Worm (Caenorhabditis elegans) whole organism, L4 larva: Measurements from ENCODE around the gene sur-5.

Experiments used
- F26F4.8 ChIP-seq: fragments of 200-800 bp; sonication (Bioruptor generic); conservative IDR thresholded peaks from 2 replicates; pipeline ENCODE4 v1.3.6; 2022; ENCODE audit warnings: missing genetic modification characterization, missing compliant biosample characterization
- R02D3.7 ChIP-seq: fragments of 150-350 bp; sonication (generic microtip); optimal IDR thresholded peaks from 3 replicates; lab custom pipeline; 2014; ENCODE audit warnings: missing biosample characterization, missing genetic modification characterization
- T20F7.1 ChIP-seq: fragments of 200-800 bp; sonication (Bioruptor generic); optimal IDR thresholded peaks from 2 replicates; lab custom pipeline; 2018; ENCODE audit warnings: mild to moderate bottlenecking, missing genetic modification characterization, missing compliant biosample characterization
- ZK337.2 ChIP-seq: fragments of 200-800 bp; sonication (Bioruptor generic); IDR thresholded peaks from 2 replicates; pipeline ENCODE4 v1.3.6; 2022; ENCODE audit warnings: missing genetic modification reagents, missing genetic modification characterization, missing compliant biosample characterization
- ZK546.5 ChIP-seq, 2 experiments: sonication (generic microtip); optimal IDR thresholded peaks; 2 replicates each; lab custom pipeline; 2017; ENCODE audit warnings: missing biosample characterization in 2 of 2, missing genetic modification characterization in 2 of 2
- aha-1 ChIP-seq: fragments of 150-350 bp; peaks from one replicate; lab custom pipeline; 2014; ENCODE audit warnings: missing biosample characterization, missing genetic modification characterization
- arid-1 ChIP-seq: fragments of 200-800 bp; sonication (Bioruptor generic); conservative IDR thresholded peaks from 2 replicates; pipeline ENCODE4 v1.3.6; 2022; ENCODE audit warnings: missing genetic modification reagents, missing genetic modification characterization, missing compliant biosample characterization
- attf-4 ChIP-seq: sonication (generic microtip); optimal IDR thresholded peaks from 3 replicates; lab custom pipeline; 2017; ENCODE audit warnings: missing biosample characterization, missing genetic modification characterization
- ceh-28 ChIP-seq: fragments of 150-350 bp; optimal IDR thresholded peaks from 2 replicates; lab custom pipeline; 2014; ENCODE audit warnings: missing biosample characterization, missing genetic modification reagents, missing genetic modification characterization
- ceh-32 ChIP-seq: sonication (generic microtip); optimal IDR thresholded peaks from 2 replicates; lab custom pipeline; 2016; ENCODE audit warnings: mild to moderate bottlenecking, missing genetic modification characterization, missing compliant biosample characterization; ENCODE audit not compliant: poor library complexity
- ces-1 ChIP-seq: fragments of 150-350 bp; sonication (generic microtip); optimal IDR thresholded peaks from 4 replicates; lab custom pipeline; 2014; ENCODE audit warnings: missing biosample characterization, missing genetic modification reagents, missing genetic modification characterization
- cey-2 ChIP-seq: sonication (generic microtip); optimal IDR thresholded peaks from 3 replicates; lab custom pipeline; 2017; ENCODE audit warnings: missing genetic modification characterization, mild to moderate bottlenecking, missing compliant biosample characterization, antibody characterized with exemption, borderline replicate concordance; ENCODE audit not compliant: insufficient read depth
- daf-16 ChIP-seq, 3 experiments: sonication (generic microtip); optimal IDR thresholded peaks; 2 replicates each; lab custom pipeline; 2016 to 2017; ENCODE audit warnings: missing genetic modification characterization in 3 of 3, missing genetic modification reagents in 3 of 3, mild to moderate bottlenecking in 2 of 3, missing compliant biosample characterization in 2 of 3, missing biosample characterization in 1 of 3, moderate library complexity in 1 of 3
- dmd-6 ChIP-seq: fragments of 200-800 bp; sonication (Bioruptor generic); IDR thresholded peaks from 2 replicates; pipeline ENCODE4 v1.3.6; 2022; ENCODE audit warnings: missing genetic modification reagents, missing genetic modification characterization, missing compliant biosample characterization
- dpl-1 ChIP-seq: fragments of 150-350 bp; optimal IDR thresholded peaks from 2 replicates; lab custom pipeline; 2014; ENCODE audit warnings: missing biosample characterization, missing genetic modification reagents, missing genetic modification characterization
- dve-1 ChIP-seq: sonication (generic microtip); optimal IDR thresholded peaks from 2 replicates; lab custom pipeline; 2017; ENCODE audit warnings: antibody characterized with exemption, mild to moderate bottlenecking, missing genetic modification characterization, missing compliant biosample characterization; ENCODE audit not compliant: insufficient read depth
- egl-27 ChIP-seq: sonication (generic microtip); optimal IDR thresholded peaks from 3 replicates; lab custom pipeline; 2017; ENCODE audit warnings: missing biosample characterization, missing genetic modification reagents, missing genetic modification characterization
- gei-8 ChIP-seq: fragments of 200-800 bp; sonication (Bioruptor generic); optimal IDR thresholded peaks from 2 replicates; lab custom pipeline; 2018; ENCODE audit warnings: mild to moderate bottlenecking, missing genetic modification characterization, missing compliant biosample characterization
- hif-1 ChIP-seq, 2 experiments: sonication (generic microtip); optimal IDR thresholded peaks; 2 replicates each; lab custom pipeline; 2016 to 2017; ENCODE audit warnings: missing compliant biosample characterization in 2 of 2, missing genetic modification characterization in 2 of 2, missing genetic modification reagents in 2 of 2, missing genotype in 2 of 2, mild to moderate bottlenecking in 1 of 2
- hlh-11 ChIP-seq: fragments of 200-800 bp; sonication (Bioruptor generic); optimal IDR thresholded peaks from 2 replicates; lab custom pipeline; 2018; ENCODE audit warnings: mild to moderate bottlenecking, missing genetic modification characterization, missing compliant biosample characterization
- hlh-30 ChIP-seq: sonication (generic microtip); optimal IDR thresholded peaks from 2 replicates; lab custom pipeline; 2017; ENCODE audit warnings: antibody characterized with exemption, mild to moderate bottlenecking, missing genetic modification characterization, missing compliant biosample characterization; ENCODE audit not compliant: insufficient read depth
- lin-1 ChIP-seq: fragments of 200-800 bp; sonication (Bioruptor generic); IDR thresholded peaks from 2 replicates; pipeline ENCODE4 v1.3.6; 2022; ENCODE audit warnings: missing genetic modification reagents, missing genetic modification characterization, missing compliant biosample characterization
- lin-29 ChIP-seq: fragments of 200-800 bp; sonication (Bioruptor generic); IDR thresholded peaks from 2 replicates; pipeline ENCODE4 v1.3.6; 2022; ENCODE audit warnings: missing genetic modification reagents, missing genetic modification characterization, missing compliant biosample characterization
- lin-38 ChIP-seq: fragments of 200-800 bp; sonication (Bioruptor generic); IDR thresholded peaks from 2 replicates; pipeline ENCODE4 v1.3.6; 2022; ENCODE audit warnings: missing genetic modification reagents, missing genetic modification characterization, missing compliant biosample characterization
- mdl-1 ChIP-seq, 2 experiments: fragments of 150-350 bp in 1 of 2; sonication (generic microtip) in 1 of 2; optimal IDR thresholded peaks; 2 replicates each; lab custom pipeline; 2014 to 2017; ENCODE audit warnings: missing biosample characterization in 2 of 2, missing genetic modification characterization in 2 of 2
- mdt-29 ChIP-seq: fragments of 200-800 bp; sonication (Bioruptor generic); IDR thresholded peaks from 2 replicates; pipeline ENCODE4 v1.3.6; 2022; ENCODE audit warnings: missing genetic modification reagents, missing genetic modification characterization, missing compliant biosample characterization
- mep-1 ChIP-seq: fragments of 150-350 bp; sonication (generic microtip); optimal IDR thresholded peaks from 3 replicates; lab custom pipeline; 2014; ENCODE audit warnings: missing biosample characterization, missing genetic modification characterization
- mxl-3 ChIP-seq: fragments of 200-800 bp; sonication (Bioruptor generic); optimal IDR thresholded peaks from 2 replicates; lab custom pipeline; 2018; ENCODE audit warnings: mild to moderate bottlenecking, missing genetic modification characterization, missing compliant biosample characterization
- nhr-102 ChIP-seq: sonication (generic microtip); optimal IDR thresholded peaks from 2 replicates; lab custom pipeline; 2016; ENCODE audit warnings: mild to moderate bottlenecking, missing genetic modification characterization, moderate library complexity, missing compliant biosample characterization
- nhr-28 ChIP-seq: fragments of 150-350 bp; optimal IDR thresholded peaks from 2 replicates; lab custom pipeline; 2014; ENCODE audit warnings: missing biosample characterization, missing genetic modification characterization
- nhr-42 ChIP-seq: fragments of 200-800 bp; sonication (Bioruptor generic); IDR thresholded peaks from 2 replicates; pipeline ENCODE4 v1.3.6; 2022; ENCODE audit warnings: missing genetic modification characterization, missing compliant biosample characterization
- nhr-48 ChIP-seq: sonication (generic microtip); optimal IDR thresholded peaks from 2 replicates; lab custom pipeline; 2016; ENCODE audit warnings: mild to moderate bottlenecking, missing genetic modification characterization, missing compliant biosample characterization
- nhr-77 ChIP-seq: fragments of 150-350 bp; optimal IDR thresholded peaks from 2 replicates; lab custom pipeline; 2014; ENCODE audit warnings: missing biosample characterization, missing genetic modification characterization
- php-3 ChIP-seq: fragments of 200-800 bp; sonication (Bioruptor generic); IDR thresholded peaks from 2 replicates; pipeline ENCODE4 v1.3.6; 2022; ENCODE audit warnings: missing genetic modification reagents, missing genetic modification characterization, missing compliant biosample characterization
- pqm-1 ChIP-seq: sonication (generic microtip); optimal IDR thresholded peaks from 2 replicates; lab custom pipeline; 2017; ENCODE audit warnings: missing biosample characterization, missing genetic modification characterization
- skn-1 ChIP-seq: fragments of 150-350 bp; optimal IDR thresholded peaks from 2 replicates; lab custom pipeline; 2014; ENCODE audit warnings: missing biosample characterization, missing genetic modification characterization
- snpc-1.2 ChIP-seq: fragments of 200-800 bp; sonication (Bioruptor generic); IDR thresholded peaks from 2 replicates; pipeline ENCODE4 v1.3.6; 2022; ENCODE audit warnings: missing genetic modification reagents, missing genetic modification characterization, missing compliant biosample characterization
- spr-1 ChIP-seq: sonication (generic microtip); optimal IDR thresholded peaks from 2 replicates; lab custom pipeline; 2016; ENCODE audit warnings: mild to moderate bottlenecking, missing genetic modification characterization, missing compliant biosample characterization
- zag-1 ChIP-seq: fragments of 150-350 bp; optimal IDR thresholded peaks from 2 replicates; lab custom pipeline; 2014; ENCODE audit warnings: missing biosample characterization, missing genetic modification characterization
- zfp-2 ChIP-seq: sonication (generic microtip); optimal IDR thresholded peaks from 2 replicates; lab custom pipeline; 2016; ENCODE audit warnings: mild to moderate bottlenecking, missing genetic modification characterization, missing compliant biosample characterization
- zip-11 ChIP-seq: fragments of 200-800 bp; sonication (Bioruptor generic); IDR thresholded peaks from 2 replicates; pipeline ENCODE4 v1.3.6; 2022; ENCODE audit warnings: missing genetic modification characterization, missing compliant biosample characterization

Gene sur-5

ce11 chrX:7305520-7306186 is at the start of gene sur-5:
TSS of gene sur-5 (minus strand) at chrX:7305570.
- TF ChIP-seq lin-38 (GFP tag; lab: Robert Waterston, UW) (no peak), R02D3.7 (tag; lab: Kevin White, UChicago) (no peak), ZK546.5 (tag; optimal IDR thresholded peaks at IDR 0.05; lab: Kevin White, UChicago) (no peak), zag-1 (no peak), egl-27 (tag; lab: Kevin White, UChicago) (no peak), aha-1 (peak; percentile 62), F26F4.8 (GFP tag; lab: Robert Waterston, UW) (no peak), lin-1 (GFP tag; lab: Robert Waterston, UW) (no peak), dmd-6 (peak; percentile 61), hif-1 (tag; optimal IDR thresholded peaks at IDR 0.05; lab: Kevin White, UChicago) (no peak), mdl-1 (tag; optimal IDR thresholded peaks at IDR 0.05; lab: Kevin White, UChicago) (peak in 1 of 2 experiments; percentile 59), gei-8 (no peak), hlh-11 (tag; lab: Kevin White, UChicago) (peak; percentile 81), zfp-2 (no peak), nhr-102 (tag; lab: Kevin White, UChicago) (peak; percentile 52), nhr-77 (tag; lab: Kevin White, UChicago) (peak; percentile 20), hlh-30 (tag; lab: Kevin White, UChicago) (peak; percentile 54), nhr-28 (tag; lab: Kevin White, UChicago) (peak; percentile 47), mep-1 (tag; lab: Kevin White, UChicago) (peak; percentile 30), pqm-1 (tag; lab: Kevin White, UChicago) (peak; percentile 81), mxl-3 (GFP tag; lab: Kevin White, UChicago) (peak; percentile 62), php-3 (0 out of 2 replicates have a peak, but pooled peaks have one; percentile 22), skn-1 (tag; lab: Kevin White, UChicago) (no peak), daf-16 (GFP tag; optimal IDR thresholded peaks at IDR 0.05; lab: Kevin White, UChicago) (no peak), daf-16 (tag; optimal IDR thresholded peaks at IDR 0.05; lab: Kevin White, UChicago) (peak; percentile 86), dve-1 (peak; percentile 74), mdt-29 (GFP tag; lab: Robert Waterston, UW) (0 out of 2 replicates have a peak, but pooled peaks have one; percentile 23), nhr-48 (tag; lab: Kevin White, UChicago) (peak; percentile 84)
- TF ChIP-seq, all 104 proteins: peak for 16

DNA sequence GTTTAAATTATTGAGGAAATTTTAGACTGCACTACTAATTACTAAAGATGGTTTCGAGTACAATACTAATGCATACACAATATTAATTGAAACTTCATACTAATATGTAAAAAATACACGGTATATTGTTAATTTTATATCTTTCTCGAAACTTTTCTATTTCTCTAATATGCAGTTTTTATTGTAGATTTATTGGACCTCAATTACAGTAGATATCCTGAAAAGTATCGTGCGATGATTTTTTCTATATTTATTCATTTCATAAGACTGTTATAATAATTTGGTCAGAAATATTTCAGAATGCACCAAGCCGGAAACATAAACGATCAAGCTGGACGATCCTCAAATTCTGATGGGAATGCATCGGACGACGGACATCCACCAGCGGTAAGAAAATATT is 38.4 kb upstream of the sur-5 start, which contains the start of gene C07D8.5:
TSS of gene C07D8.5 (plus strand) at position 301 of the 400 bp plus-strand sequence.
- TF ChIP-seq hlh-11 (tag; lab: Kevin White, UChicago) (no peak), nhr-28 (tag; lab: Kevin White, UChicago) (no peak), ces-1 (GFP tag; lab: Kevin White, UChicago) (no peak), php-3 (no peak), ZK337.2 (GFP tag; lab: Robert Waterston, UW) (no peak), dpl-1 (GFP tag; lab: Kevin White, UChicago) (no peak), nhr-77 (tag; lab: Kevin White, UChicago) (no peak), zip-11 (no peak), snpc-1.2 (no peak), nhr-42 (GFP tag; lab: Robert Waterston, UW) (no peak), attf-4 (tag; lab: Kevin White, UChicago) (no peak), ceh-28 (no peak), ceh-32 (no peak), gei-8 (no peak), arid-1 (GFP tag; lab: Robert Waterston, UW) (no peak), spr-1 (tag; lab: Kevin White, UChicago) (no peak), T20F7.1 (GFP tag; lab: Kevin White, UChicago) (no peak), cey-2 (tag; lab: Kevin White, UChicago) (no peak), lin-29 (GFP tag; lab: Robert Waterston, UW) (no peak)
